Worm (Caenorhabditis elegans) whole organism, mixed stage, embryonic: ENCODE results near the gene F37C12.21.

Experiments used
- blmp-1 ChIP-seq: fragments of 150-350 bp; optimal IDR thresholded peaks from 2 replicates; lab custom pipeline; 2014; ENCODE audit warnings: missing biosample characterization, missing genetic modification characterization
- ceh-83 ChIP-seq: fragments of 200-800 bp; sonication (Bioruptor generic); optimal IDR thresholded peaks from 2 replicates; lab custom pipeline; 2018; ENCODE audit warnings: mild to moderate bottlenecking, missing genetic modification characterization, missing compliant biosample characterization
- cnd-1 ChIP-seq: fragments of 200-800 bp; sonication (Bioruptor generic); optimal IDR thresholded peaks from 2 replicates; lab custom pipeline; 2018; ENCODE audit warnings: mild to moderate bottlenecking, missing genetic modification characterization, missing compliant biosample characterization
- lin-13 ChIP-seq: fragments of 150-350 bp; optimal IDR thresholded peaks from 2 replicates; lab custom pipeline; 2014; ENCODE audit warnings: missing biosample characterization, missing genetic modification characterization
- lsy-2 ChIP-seq: fragments of 150-350 bp; optimal IDR thresholded peaks from 2 replicates; lab custom pipeline; 2014; ENCODE audit warnings: missing biosample characterization, missing genetic modification characterization
- nhr-12 ChIP-seq: fragments of 150-350 bp; optimal IDR thresholded peaks from 2 replicates; lab custom pipeline; 2014; ENCODE audit warnings: missing biosample characterization, missing genetic modification characterization
- nhr-28 ChIP-seq: fragments of 150-350 bp; optimal IDR thresholded peaks from 2 replicates; lab custom pipeline; 2014; ENCODE audit warnings: missing biosample characterization, missing genetic modification characterization
- nhr-76 ChIP-seq: sonication (generic microtip); optimal IDR thresholded peaks from 2 replicates; lab custom pipeline; 2017; ENCODE audit warnings: missing biosample characterization, missing genetic modification characterization
- pha-4 ChIP-seq: fragments of 150-350 bp; optimal IDR thresholded peaks from 2 replicates; lab custom pipeline; 2018; ENCODE audit warnings: missing biosample characterization, missing genetic modification reagents, missing genetic modification characterization
- ztf-11 ChIP-seq: fragments of 150-350 bp; optimal IDR thresholded peaks from 2 replicates; lab custom pipeline; 2014; ENCODE audit warnings: missing biosample characterization, missing genetic modification characterization

ce11 chrIII:7234148-7234547 lies 46.0 kb downstream of the F37C12.21 start, which contains the start of gene ndus-8:
- TF ChIP-seq nhr-28, result no peak
- TF ChIP-seq ztf-11 (tag; lab: Kevin White, UChicago), result no peak
- no peak for TF ChIP-seq cnd-1 (tag; lab: Kevin White, UChicago)
- TF ChIP-seq nhr-76 (tag; lab: Kevin White, UChicago), result no peak
- TF ChIP-seq nhr-12 (tag; lab: Kevin White, UChicago), result no peak
- TF ChIP-seq blmp-1, result no peak
- TF ChIP-seq pha-4, result no peak
- TF ChIP-seq lin-13 (tag; lab: Kevin White, UChicago), result peak; percentile 56
- peak; percentile 64 for TF ChIP-seq lsy-2 (tag; lab: Kevin White, UChicago)
- no peak for TF ChIP-seq ceh-83
